Worm (Caenorhabditis elegans): ENCODE results near the gene dcn-1.

The dcn-1 gene

ce11 chrIII:4356384-4356783 is 42.7 kb downstream of the dcn-1 start, which contains the start of gene mnp-1:
Gene mnp-1, plus strand, starts transcription at chrIII:4356594.
- TF ChIP-seq aly-1 (tag; optimal IDR thresholded peaks at IDR 0.05) (no peak), flt-1 (GFP tag; IDR thresholded peaks at IDR 0.05) (no peak), hmbx-1 (tag; optimal IDR thresholded peaks at IDR 0.05) (no peak), B0310.2 (tag; optimal IDR thresholded peaks at IDR 0.05) (no peak), hmg-4 (GFP tag; optimal IDR thresholded peaks at IDR 0.05) (no peak), tbx-37 (GFP tag; conservative IDR thresholded peaks at IDR 0.05) (no peak), ama-1 (optimal IDR thresholded peaks at IDR 0.05) (no peak), hnd-1 (tag; optimal IDR thresholded peaks at IDR 0.05) (no peak), tbx-11 (GFP tag; IDR thresholded peaks at IDR 0.05) (no peak), tra-4 (tag; optimal IDR thresholded peaks at IDR 0.05) (no peak), pes-1 (GFP tag; IDR thresholded peaks at IDR 0.05) (no peak)

- no peak for TF ChIP-seq hmbx-1 (tag; optimal IDR thresholded peaks at IDR 0.05)
- no peak for TF ChIP-seq B0310.2 (tag; optimal IDR thresholded peaks at IDR 0.05)
- TF ChIP-seq sea-1 (GFP tag; conservative IDR thresholded peaks at IDR 0.05) = no peak
- TF ChIP-seq ama-1 (optimal IDR thresholded peaks at IDR 0.05) = no peak
- no peak for TF ChIP-seq hnd-1 (tag; optimal IDR thresholded peaks at IDR 0.05)
- TF ChIP-seq hmg-4 (GFP tag; optimal IDR thresholded peaks at IDR 0.05) = no peak
- no peak for TF ChIP-seq pes-1 (GFP tag; IDR thresholded peaks at IDR 0.05)
- TF ChIP-seq F13C5.2 (tag; optimal IDR thresholded peaks at IDR 0.05) = no peak
Observed at ce11 chrIII:4357438-4357837, 43.7 kb downstream of the dcn-1 start.

ce11 chrIII:4358345-4358744 is 44.6 kb downstream of the dcn-1 start:
- no peak for TF ChIP-seq F13C5.2 (tag; optimal IDR thresholded peaks at IDR 0.05)
- TF ChIP-seq hmbx-1 (tag; optimal IDR thresholded peaks at IDR 0.05) = no peak
- TF ChIP-seq sea-1 (GFP tag; conservative IDR thresholded peaks at IDR 0.05) = no peak
- TF ChIP-seq ets-7 (tag; optimal IDR thresholded peaks at IDR 0.05) = no peak
- no peak for TF ChIP-seq ama-1 (optimal IDR thresholded peaks at IDR 0.05)
- TF ChIP-seq aly-1 (tag; optimal IDR thresholded peaks at IDR 0.05) = no peak
- TF ChIP-seq hnd-1 (tag; optimal IDR thresholded peaks at IDR 0.05) = no peak
- no peak for TF ChIP-seq flt-1 (GFP tag; IDR thresholded peaks at IDR 0.05)
- TF ChIP-seq scrt-1 (GFP tag; IDR thresholded peaks at IDR 0.05) = no peak
- no peak for TF ChIP-seq ceh-13 (GFP tag; optimal IDR thresholded peaks at IDR 0.05)
- TF ChIP-seq ceh-36 (tag; optimal IDR thresholded peaks at IDR 0.05) = no peak

- TF ChIP-seq hnd-1 (tag; optimal IDR thresholded peaks at IDR 0.05) (no peak), tbx-11 (GFP tag; IDR thresholded peaks at IDR 0.05) (no peak), tbx-37 (GFP tag; conservative IDR thresholded peaks at IDR 0.05) (no peak), aly-1 (tag; optimal IDR thresholded peaks at IDR 0.05) (no peak), hmbx-1 (tag; optimal IDR thresholded peaks at IDR 0.05) (no peak), B0310.2 (tag; optimal IDR thresholded peaks at IDR 0.05) (no peak), pes-1 (GFP tag; IDR thresholded peaks at IDR 0.05) (no peak), ets-7 (tag; optimal IDR thresholded peaks at IDR 0.05) (no peak), scrt-1 (GFP tag; IDR thresholded peaks at IDR 0.05) (no peak), F13C5.2 (tag; optimal IDR thresholded peaks at IDR 0.05) (no peak), ceh-36 (tag; optimal IDR thresholded peaks at IDR 0.05) (no peak), ceh-13 (GFP tag; optimal IDR thresholded peaks at IDR 0.05) (no peak), flt-1 (GFP tag; IDR thresholded peaks at IDR 0.05) (no peak), sea-1 (GFP tag; conservative IDR thresholded peaks at IDR 0.05) (no peak), tra-4 (tag; optimal IDR thresholded peaks at IDR 0.05) (no peak), hmg-4 (GFP tag; optimal IDR thresholded peaks at IDR 0.05) (no peak), ama-1 (optimal IDR thresholded peaks at IDR 0.05) (no peak)
Observed at ce11 chrIII:4359208-4359607, 45.5 kb downstream of the dcn-1 start.

- TF ChIP-seq aly-1 (tag; optimal IDR thresholded peaks at IDR 0.05) (no peak), pes-1 (GFP tag; IDR thresholded peaks at IDR 0.05) (no peak), scrt-1 (GFP tag; IDR thresholded peaks at IDR 0.05) (no peak), ets-7 (tag; optimal IDR thresholded peaks at IDR 0.05) (no peak), flt-1 (GFP tag; IDR thresholded peaks at IDR 0.05) (no peak), B0310.2 (tag; optimal IDR thresholded peaks at IDR 0.05) (no peak), hnd-1 (tag; optimal IDR thresholded peaks at IDR 0.05) (no peak), tbx-37 (GFP tag; conservative IDR thresholded peaks at IDR 0.05) (no peak), hmg-4 (GFP tag; optimal IDR thresholded peaks at IDR 0.05) (no peak), tbx-11 (GFP tag; IDR thresholded peaks at IDR 0.05) (no peak), ceh-36 (tag; optimal IDR thresholded peaks at IDR 0.05) (no peak), hmbx-1 (tag; optimal IDR thresholded peaks at IDR 0.05) (no peak), sea-1 (GFP tag; conservative IDR thresholded peaks at IDR 0.05) (no peak), F13C5.2 (tag; optimal IDR thresholded peaks at IDR 0.05) (no peak), tra-4 (tag; optimal IDR thresholded peaks at IDR 0.05) (no peak), ceh-13 (GFP tag; optimal IDR thresholded peaks at IDR 0.05) (no peak)
Observed at ce11 chrIII:4359900-4360299, 46.2 kb downstream of the dcn-1 start.

ce11 chrIII:4362332-4362731 is 48.6 kb downstream of the dcn-1 start:
- 0 out of 2 replicates have a peak, but pooled peaks have one; percentile 22 for TF ChIP-seq flt-1 (GFP tag; IDR thresholded peaks at IDR 0.05)
- TF ChIP-seq ceh-13 (GFP tag; optimal IDR thresholded peaks at IDR 0.05) = peak; percentile 13
- peak; percentile 1 for TF ChIP-seq aly-1 (tag; optimal IDR thresholded peaks at IDR 0.05)
- peak; percentile 4 for TF ChIP-seq F13C5.2 (tag; optimal IDR thresholded peaks at IDR 0.05)
- no peak for TF ChIP-seq scrt-1 (GFP tag; IDR thresholded peaks at IDR 0.05)

- TF ChIP-seq hnd-1 (tag; optimal IDR thresholded peaks at IDR 0.05) = no peak
- TF ChIP-seq B0310.2 (tag; optimal IDR thresholded peaks at IDR 0.05) = no peak
- TF ChIP-seq tra-4 (tag; optimal IDR thresholded peaks at IDR 0.05) = no peak
- TF ChIP-seq scrt-1 (GFP tag; IDR thresholded peaks at IDR 0.05) = no peak
- TF ChIP-seq flt-1 (GFP tag; IDR thresholded peaks at IDR 0.05) = no peak
- TF ChIP-seq tbx-37 (GFP tag; conservative IDR thresholded peaks at IDR 0.05) = no peak
- no peak for TF ChIP-seq sea-1 (GFP tag; conservative IDR thresholded peaks at IDR 0.05)
- no peak for TF ChIP-seq ceh-13 (GFP tag; optimal IDR thresholded peaks at IDR 0.05)
- TF ChIP-seq ama-1 (optimal IDR thresholded peaks at IDR 0.05) = no peak
- TF ChIP-seq F13C5.2 (tag; optimal IDR thresholded peaks at IDR 0.05) = no peak
- no peak for TF ChIP-seq ceh-36 (tag; optimal IDR thresholded peaks at IDR 0.05)
- TF ChIP-seq hmbx-1 (tag; optimal IDR thresholded peaks at IDR 0.05) = no peak
- TF ChIP-seq pes-1 (GFP tag; IDR thresholded peaks at IDR 0.05) = no peak
- no peak for TF ChIP-seq tbx-11 (GFP tag; IDR thresholded peaks at IDR 0.05)
- TF ChIP-seq aly-1 (tag; optimal IDR thresholded peaks at IDR 0.05) = no peak
Observed at ce11 chrIII:4364974-4365373, 51.3 kb downstream of the dcn-1 start, which contains the start of gene ckb-1. Gene ckb-1, plus strand, starts transcription at chrIII:4365274.

All from whole organism, early embryonic.